Worm (Caenorhabditis elegans) whole organism, L3 larva: ENCODE measurements around the gene nhr-166.

ENCODE experiments used
- R02D3.7 ChIP-seq: fragments of 150-350 bp; optimal IDR thresholded peaks from 2 replicates; lab custom pipeline; 2014; ENCODE audit warnings: missing biosample characterization, missing genetic modification characterization
- ZK546.5 ChIP-seq: sonication (generic microtip); optimal IDR thresholded peaks from 2 replicates; lab custom pipeline; 2017; ENCODE audit warnings: missing biosample characterization, missing genetic modification characterization
- ama-1 ChIP-seq: fragments of 150-350 bp; optimal IDR thresholded peaks from 2 replicates; lab custom pipeline; 2018
- ceh-28 ChIP-seq: fragments of 150-350 bp; optimal IDR thresholded peaks from 2 replicates; lab custom pipeline; 2014; ENCODE audit warnings: missing biosample characterization, missing genetic modification reagents, missing genetic modification characterization
- daf-12 ChIP-seq: fragments of 150-350 bp; optimal IDR thresholded peaks from 2 replicates; lab custom pipeline; 2014; ENCODE audit warnings: missing biosample characterization, missing genetic modification reagents, missing genetic modification characterization
- egl-27 ChIP-seq: sonication (generic microtip); optimal IDR thresholded peaks from 4 replicates; lab custom pipeline; 2017; ENCODE audit warnings: missing biosample characterization, missing genetic modification reagents, missing genetic modification characterization
- egl-5 ChIP-seq: fragments of 150-350 bp; optimal IDR thresholded peaks from 2 replicates; lab custom pipeline; 2017; ENCODE audit warnings: missing biosample characterization, missing genetic modification reagents, missing genetic modification characterization, inconsistent platforms
- elt-1 ChIP-seq: fragments of 150-350 bp; optimal IDR thresholded peaks from 2 replicates; lab custom pipeline; 2014; ENCODE audit warnings: missing biosample characterization, missing genetic modification characterization
- elt-2 ChIP-seq: sonication (generic microtip); optimal IDR thresholded peaks from 2 replicates; lab custom pipeline; 2016; ENCODE audit warnings: missing genetic modification reagents, mild to moderate bottlenecking, missing genetic modification characterization, missing compliant biosample characterization
- elt-3 ChIP-seq, 3 experiments: fragments of 150-350 bp in 1 of 3; sonication (generic microtip) in 2 of 3; optimal IDR thresholded peaks; 2 replicates in 2 of 3; 4 replicates in 1 of 3; lab custom pipeline; 2014 to 2017; ENCODE audit warnings: missing biosample characterization in 3 of 3, missing genetic modification characterization in 3 of 3
- eor-1 ChIP-seq, 2 experiments: fragments of 150-350 bp; optimal IDR thresholded peaks; 2 replicates each; lab custom pipeline; 2014 to 2018; ENCODE audit warnings: missing biosample characterization in 2 of 2, missing genetic modification characterization in 2 of 2
- fkh-10 ChIP-seq: sonication (generic microtip); optimal IDR thresholded peaks from 2 replicates; lab custom pipeline; 2017; ENCODE audit warnings: missing biosample characterization, missing genetic modification reagents, missing genetic modification characterization
- fos-1 ChIP-seq: fragments of 150-350 bp; optimal IDR thresholded peaks from 2 replicates; lab custom pipeline; 2014; ENCODE audit warnings: missing biosample characterization, missing genetic modification characterization
- lin-15B ChIP-seq: fragments of 150-350 bp; optimal IDR thresholded peaks from 2 replicates; lab custom pipeline; 2014; ENCODE audit warnings: missing biosample characterization, missing genetic modification characterization
- lsy-12 ChIP-seq: sonication (generic microtip); optimal IDR thresholded peaks from 2 replicates; lab custom pipeline; 2016; ENCODE audit warnings: mild to moderate bottlenecking, missing genetic modification characterization, missing compliant biosample characterization
- mml-1 ChIP-seq: fragments of 150-350 bp; sonication (generic microtip); optimal IDR thresholded peaks from 3 replicates; lab custom pipeline; 2014; ENCODE audit warnings: missing biosample characterization, missing genetic modification characterization
- nfya-1 ChIP-seq: sonication (generic microtip); optimal IDR thresholded peaks from 2 replicates; lab custom pipeline; 2017; ENCODE audit warnings: missing genetic modification characterization, mild to moderate bottlenecking, missing compliant biosample characterization, antibody characterized with exemption, moderate library complexity; ENCODE audit not compliant: insufficient read depth
- nhr-11 ChIP-seq: fragments of 150-350 bp; optimal IDR thresholded peaks from 2 replicates; lab custom pipeline; 2014; ENCODE audit warnings: missing biosample characterization, missing genetic modification characterization
- nhr-12 ChIP-seq: fragments of 150-350 bp; optimal IDR thresholded peaks from 2 replicates; lab custom pipeline; 2014; ENCODE audit warnings: missing biosample characterization, missing genetic modification characterization
- nhr-23 ChIP-seq: fragments of 150-350 bp; optimal IDR thresholded peaks from 2 replicates; lab custom pipeline; 2014; ENCODE audit warnings: missing biosample characterization, missing genetic modification reagents, missing genetic modification characterization
- nhr-237 ChIP-seq: fragments of 150-350 bp; optimal IDR thresholded peaks from 2 replicates; lab custom pipeline; 2014; ENCODE audit warnings: missing biosample characterization, missing genetic modification characterization
- nhr-28 ChIP-seq: fragments of 150-350 bp; optimal IDR thresholded peaks from 2 replicates; lab custom pipeline; 2014; ENCODE audit warnings: missing biosample characterization, missing genetic modification characterization
- nhr-43 ChIP-seq: sonication (generic microtip); optimal IDR thresholded peaks from 2 replicates; lab custom pipeline; 2016; ENCODE audit warnings: mild to moderate bottlenecking, missing genetic modification characterization, missing compliant biosample characterization; ENCODE audit not compliant: poor library complexity, severe bottlenecking
- nhr-67 ChIP-seq: fragments of 150-350 bp; optimal IDR thresholded peaks from 2 replicates; lab custom pipeline; 2014; ENCODE audit warnings: missing biosample characterization, missing genetic modification characterization
- nhr-76 ChIP-seq: fragments of 150-350 bp; sonication (generic microtip); optimal IDR thresholded peaks from 5 replicates; lab custom pipeline; 2014; ENCODE audit warnings: missing biosample characterization, missing genetic modification characterization
- nhr-77 ChIP-seq: fragments of 150-350 bp; optimal IDR thresholded peaks from 2 replicates; lab custom pipeline; 2014; ENCODE audit warnings: missing biosample characterization, missing genetic modification characterization
- pha-4 ChIP-seq: fragments of 150-350 bp; optimal IDR thresholded peaks from 2 replicates; lab custom pipeline; 2014; ENCODE audit warnings: missing biosample characterization, missing genetic modification reagents, missing genetic modification characterization
- pqm-1 ChIP-seq: fragments of 150-350 bp; optimal IDR thresholded peaks from 2 replicates; lab custom pipeline; 2017; ENCODE audit warnings: missing biosample characterization, missing genetic modification characterization, inconsistent platforms
- skn-1 ChIP-seq: fragments of 150-350 bp; optimal IDR thresholded peaks from 2 replicates; lab custom pipeline; 2014; ENCODE audit warnings: missing biosample characterization, missing genetic modification characterization
- unc-39 ChIP-seq: sonication (generic microtip); optimal IDR thresholded peaks from 4 replicates; lab custom pipeline; 2017; ENCODE audit warnings: missing biosample characterization, missing genetic modification characterization
- zag-1 ChIP-seq: fragments of 150-350 bp; optimal IDR thresholded peaks from 2 replicates; lab custom pipeline; 2014; ENCODE audit warnings: missing biosample characterization, missing genetic modification characterization
- ztf-11 ChIP-seq: fragments of 150-350 bp; optimal IDR thresholded peaks from 2 replicates; lab custom pipeline; 2014; ENCODE audit warnings: missing biosample characterization, missing genetic modification characterization

The nhr-166 gene

DNA sequence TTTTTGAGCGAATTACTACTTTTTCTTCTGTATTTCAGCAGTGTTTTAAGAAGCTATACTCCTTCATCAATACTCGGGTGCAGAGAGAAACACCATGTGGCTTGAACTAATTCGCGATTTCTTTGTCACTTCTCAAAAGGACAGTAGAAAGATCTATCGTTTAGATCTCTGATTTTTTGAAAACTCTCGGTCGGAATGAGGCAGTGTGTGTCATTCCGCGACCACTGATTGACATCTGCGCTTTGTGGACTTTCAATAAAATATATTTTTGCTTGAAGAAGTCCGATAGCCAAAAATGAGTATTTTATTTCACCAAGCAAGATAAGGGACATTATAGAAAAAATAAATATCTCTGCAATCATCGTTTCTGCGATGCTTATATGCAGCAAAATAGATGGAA lies 18.0 kb upstream of the nhr-166 start:
- peak; percentile 60 for TF ChIP-seq elt-1 (tag; lab: Kevin White, UChicago)
- TF ChIP-seq nhr-23 = peak; percentile 7
- no peak for TF ChIP-seq ama-1 (lab: Kevin White, UChicago)
- TF ChIP-seq, all 47 proteins: peak for 2

DNA sequence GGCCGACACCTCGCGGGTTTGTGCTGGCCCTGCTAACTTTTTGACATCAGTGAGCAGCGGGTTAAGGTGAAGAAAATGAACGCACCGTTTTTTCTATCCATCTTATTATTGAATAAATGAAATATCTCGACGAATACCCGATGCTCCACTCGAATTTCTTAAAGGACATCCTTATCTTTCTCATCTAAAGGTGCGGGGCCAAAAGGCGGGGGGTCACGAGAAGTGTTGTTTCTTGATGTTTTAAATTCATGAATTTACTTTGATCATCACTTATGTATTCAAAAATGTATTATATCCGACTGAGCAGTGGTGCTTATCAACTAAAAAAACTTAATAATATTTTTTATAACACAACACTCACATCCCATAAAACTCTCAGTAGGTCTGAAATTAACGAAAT lies 15.4 kb upstream of the nhr-166 start, which contains the start of gene nhr-261:
TSS of gene nhr-261 (minus strand) at position 101 of the 400 bp plus-strand sequence.
- no peak for TF ChIP-seq zag-1 (tag; lab: Kevin White, UChicago)

DNA sequence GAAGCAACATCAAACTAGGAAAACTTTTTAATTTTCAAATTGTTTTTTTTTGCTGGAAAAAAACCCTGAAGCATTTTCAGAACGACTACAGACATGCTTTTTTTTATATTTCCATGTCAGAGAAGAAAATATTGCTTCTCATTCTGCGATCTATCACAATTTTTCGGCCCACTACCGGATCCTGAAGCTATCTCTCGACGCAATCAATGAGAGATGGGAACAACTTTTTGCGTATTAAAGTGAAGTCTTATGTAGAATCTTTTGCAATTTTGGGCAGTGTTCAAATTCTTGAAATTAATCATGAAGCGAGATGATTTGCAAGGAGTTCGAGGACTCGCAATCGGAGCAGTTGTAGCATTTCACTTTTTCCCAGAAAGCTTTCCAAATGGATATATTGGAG lies 10.4 kb upstream of the nhr-166 start, which contains the start of gene oac-10:
TSS of gene oac-10 (plus strand) at position 301 of the 400 bp plus-strand sequence.
- no peak for TF ChIP-seq egl-5 (tag; lab: Kevin White, UChicago)
- no peak for TF ChIP-seq pha-4
- no peak for TF ChIP-seq nhr-77

DNA sequence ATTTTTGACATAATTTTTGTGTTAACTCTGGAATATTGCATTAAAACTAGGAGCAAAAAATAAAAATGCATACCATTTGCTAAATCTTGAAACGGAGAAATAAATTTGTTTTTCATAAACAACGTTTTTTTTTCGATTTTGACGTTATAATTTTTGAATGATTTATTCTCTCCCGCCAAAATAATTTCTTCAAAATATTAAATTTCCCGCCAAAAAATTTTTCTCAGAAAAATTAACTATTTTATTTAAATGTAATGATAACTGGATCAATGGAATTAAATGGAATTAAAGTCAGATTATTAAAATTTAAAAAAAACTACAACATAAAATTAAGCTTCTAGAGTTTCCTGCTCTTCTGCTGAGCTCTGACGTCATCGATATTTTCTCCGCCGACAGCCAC lies 2.9 kb upstream of the nhr-166 start, which contains the start of gene nep-3:
TSS of gene nep-3 (minus strand) at position 101 of the 400 bp plus-strand sequence.
- TF ChIP-seq lsy-12 (tag; lab: Kevin White, UChicago) = no peak
- TF ChIP-seq pqm-1 (tag; lab: Kevin White, UChicago) = no peak

DNA sequence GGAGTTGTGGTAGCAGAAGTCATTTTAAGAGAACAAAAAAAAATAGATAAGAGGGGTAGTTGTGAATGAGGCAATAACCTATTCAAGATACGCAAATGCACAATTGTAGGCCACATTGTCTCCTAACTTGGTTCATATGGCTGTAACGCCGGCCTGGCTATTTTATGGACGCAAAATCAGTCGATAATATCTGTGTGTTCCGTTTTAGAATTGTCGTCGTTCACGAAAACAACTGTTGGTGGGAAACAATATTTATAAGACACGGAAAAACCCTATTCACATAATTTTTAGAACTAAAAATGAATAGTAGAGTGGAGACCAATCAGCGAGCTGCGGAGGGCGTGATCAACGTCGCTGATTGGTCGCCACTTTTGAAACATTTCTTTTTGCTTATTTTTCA lies 2.2 kb upstream of the nhr-166 start, which contains the start of gene sdz-7:
TSS of gene sdz-7 (minus strand) at position 101 of the 400 bp plus-strand sequence.
- TF ChIP-seq nhr-12 (tag; lab: Kevin White, UChicago) = no peak
- TF ChIP-seq ZK546.5 = no peak
- TF ChIP-seq mml-1 (tag; lab: Kevin White, UChicago) = no peak
- no peak for TF ChIP-seq nhr-76 (tag; lab: Kevin White, UChicago)
- no peak for TF ChIP-seq fos-1 (tag; lab: Kevin White, UChicago)
- TF ChIP-seq zag-1 (tag; lab: Kevin White, UChicago) = no peak
- TF ChIP-seq nhr-67 = no peak
- no peak for TF ChIP-seq nhr-11 (tag; lab: Kevin White, UChicago)
- no peak for TF ChIP-seq daf-12 (tag; lab: Kevin White, UChicago)
- TF ChIP-seq ceh-28 (tag; lab: Kevin White, UChicago) = no peak
- no peak for TF ChIP-seq skn-1 (tag; lab: Kevin White, UChicago)

DNA sequence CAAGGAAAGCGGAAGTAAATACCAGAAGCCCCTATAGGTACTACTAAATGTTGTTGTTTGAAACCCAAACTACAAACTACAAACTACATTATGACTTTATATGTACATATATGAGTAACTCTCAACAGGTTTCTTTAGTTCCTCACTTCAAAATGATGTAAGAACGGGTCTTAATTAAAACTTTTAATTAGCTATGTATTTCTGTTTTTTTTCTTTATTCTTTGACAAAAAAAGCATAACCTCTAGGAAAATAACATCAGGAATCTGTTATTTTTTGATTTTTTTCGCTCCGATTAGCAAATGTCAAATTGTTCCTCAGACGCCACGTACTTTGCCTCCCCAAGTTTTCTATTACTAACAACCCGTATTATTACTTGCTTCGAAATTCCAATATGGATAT lies 1.7 kb upstream of the nhr-166 start, which contains the start of gene srh-250:
TSS of gene srh-250 (plus strand) at position 301 of the 400 bp plus-strand sequence.
- no peak for TF ChIP-seq ama-1 (lab: Kevin White, UChicago)
- no peak for TF ChIP-seq fos-1 (tag; lab: Kevin White, UChicago)
- no peak for TF ChIP-seq fkh-10 (GFP tag; lab: Kevin White, UChicago)
- TF ChIP-seq unc-39 = no peak
- TF ChIP-seq elt-2 (tag; lab: Kevin White, UChicago) = no peak
- TF ChIP-seq nhr-23 = no peak
- TF ChIP-seq elt-3 (tag; optimal IDR thresholded peaks at IDR 0.05; lab: Kevin White, UChicago) = no peak
- no peak for TF ChIP-seq elt-1 (tag; lab: Kevin White, UChicago)
- TF ChIP-seq R02D3.7 (tag; lab: Kevin White, UChicago) = no peak
- TF ChIP-seq nhr-11 (tag; lab: Kevin White, UChicago) = no peak
- TF ChIP-seq eor-1 (tag; optimal IDR thresholded peaks at IDR 0.05; lab: Kevin White, UChicago) = no peak
- no peak for TF ChIP-seq nhr-43 (tag; lab: Kevin White, UChicago)
- TF ChIP-seq egl-27 (tag; lab: Kevin White, UChicago) = no peak
- TF ChIP-seq, all 47 proteins: peak for 0

DNA sequence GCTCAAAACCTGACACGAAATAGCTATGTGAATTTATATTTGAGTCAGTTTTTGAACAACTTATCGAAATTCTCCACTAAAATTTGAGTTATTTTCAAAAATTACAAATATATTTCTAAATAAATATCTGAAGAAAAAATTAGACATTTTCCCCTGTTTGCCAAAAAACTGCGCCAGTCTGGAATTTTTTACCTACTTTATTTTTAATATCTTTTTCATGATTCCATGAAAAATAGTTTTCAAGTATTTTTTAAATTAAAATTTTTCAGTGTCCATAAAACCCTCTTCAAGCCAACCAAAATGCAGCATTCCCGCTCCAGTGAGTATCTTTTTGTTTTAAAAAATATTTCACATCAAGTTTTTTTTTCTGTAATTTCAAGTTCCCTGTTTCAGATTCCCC lies 11.1 kb downstream of the nhr-166 start, which contains the start of gene F53C3.8:
TSS of gene F53C3.8 (plus strand) at position 301 of the 400 bp plus-strand sequence.
- TF ChIP-seq mml-1 (tag; lab: Kevin White, UChicago) = no peak
- TF ChIP-seq nhr-76 (tag; lab: Kevin White, UChicago) = no peak
- TF ChIP-seq nfya-1 (tag; lab: Kevin White, UChicago) = no peak
- no peak for TF ChIP-seq nhr-77
- TF ChIP-seq nhr-28 = no peak
- TF ChIP-seq nhr-237 = no peak
- no peak for TF ChIP-seq elt-1 (tag; lab: Kevin White, UChicago)
- TF ChIP-seq lin-15B (tag; lab: Kevin White, UChicago) = no peak
- no peak for TF ChIP-seq ztf-11 (tag; lab: Kevin White, UChicago)
